Fruit fly (Drosophila melanogaster): ENCODE measurements around the gene TORIP.

Gene TORIP

dm6 chr3L:19794203-19794802 lies 10.6 kb downstream of the TORIP start (continued):
- peak; percentile 92 for TF ChIP-seq CoRest (tag; optimal IDR thresholded peaks at IDR 0.05)
- TF ChIP-seq scrt (GFP tag; optimal IDR thresholded peaks at IDR 0.05): peak; percentile 76
- TF ChIP-seq CG14441 (GFP tag; IDR thresholded peaks at IDR 0.05): peak; percentile 57
- TF ChIP-seq Rfx (GFP tag; IDR thresholded peaks at IDR 0.05): peak; percentile 89
- peak; percentile 87 for TF ChIP-seq NfI (GFP tag; optimal IDR thresholded peaks at IDR 0.05)
- peak; percentile 91 for TF ChIP-seq caup (GFP tag; optimal IDR thresholded peaks at IDR 0.05; ENCODE audit: severe bottlenecking)
- TF ChIP-seq peb (GFP tag; IDR thresholded peaks at IDR 0.05): peak; percentile 12; the same call in 1 of the 2 replicates
- TF ChIP-seq CG13123 (GFP tag; optimal IDR thresholded peaks at IDR 0.05): peak; percentile 30
- peak; percentile 91 for TF ChIP-seq CG18599 (GFP tag; optimal IDR thresholded peaks at IDR 0.05)
- TF ChIP-seq bcd (GFP tag; optimal IDR thresholded peaks at IDR 0.05): peak; percentile 85
- TF ChIP-seq otp (GFP tag; IDR thresholded peaks at IDR 0.05): peak; percentile 56; the same call in 1 of the 3 replicates
- TF ChIP-seq Dip2 (GFP tag; IDR thresholded peaks at IDR 0.05): no peak
- peak; percentile 74 for TF ChIP-seq HLH54F (GFP tag; optimal IDR thresholded peaks at IDR 0.05)
- TF ChIP-seq CG10959 (GFP tag; IDR thresholded peaks at IDR 0.05): no peak
- TF ChIP-seq pfk (GFP tag; optimal IDR thresholded peaks at IDR 0.05): peak; percentile 16
- TF ChIP-seq sisA (GFP tag; IDR thresholded peaks at IDR 0.05): peak; percentile 68
- no peak for TF ChIP-seq mld (GFP tag; IDR thresholded peaks at IDR 0.05; ENCODE audit: partially characterized antibody)
- TF ChIP-seq gfzf (GFP tag; optimal IDR thresholded peaks at IDR 0.05): no peak
- TF ChIP-seq ERR (GFP tag; optimal IDR thresholded peaks at IDR 0.05): peak; percentile 45
- TF ChIP-seq CG10209 (GFP tag; optimal IDR thresholded peaks at IDR 0.05): peak; percentile 88
- peak; percentile 54 for TF ChIP-seq CG12744 (GFP tag; optimal IDR thresholded peaks at IDR 0.05)
- TF ChIP-seq Fer2 (tag; optimal IDR thresholded peaks at IDR 0.05): peak; percentile 49
- TF ChIP-seq btn (GFP tag; optimal IDR thresholded peaks at IDR 0.05): peak; percentile 75
- peak; percentile 70 for TF ChIP-seq Hey (tag; optimal IDR thresholded peaks at IDR 0.05)
- TF ChIP-seq grau (tag; optimal IDR thresholded peaks at IDR 0.05): peak; percentile 91
- TF ChIP-seq CG8765 (GFP tag; IDR thresholded peaks at IDR 0.05): no peak
- peak; percentile 70 for TF ChIP-seq unpg (GFP tag; optimal IDR thresholded peaks at IDR 0.05)
- TF ChIP-seq bbx (GFP tag; IDR thresholded peaks at IDR 0.05; ENCODE audit: partially characterized antibody): peak; percentile 62; the same call in 1 of the 2 replicates
- peak; percentile 82 for TF ChIP-seq Xbp1 (GFP tag; optimal IDR thresholded peaks at IDR 0.05)
- TF ChIP-seq toy (GFP tag; IDR thresholded peaks at IDR 0.05): 0 out of 2 replicates have a peak, but pooled peaks have one; percentile 54
- TF ChIP-seq fd102C (GFP tag; optimal IDR thresholded peaks at IDR 0.05): no peak
- peak; percentile 81 for TF ChIP-seq CG10979 (tag; optimal IDR thresholded peaks at IDR 0.05)
- TF ChIP-seq Dref (GFP tag; IDR thresholded peaks at IDR 0.05): no peak; the same call in 1 of the 2 replicates
- TF ChIP-seq tup (GFP tag; optimal IDR thresholded peaks at IDR 0.05): peak; percentile 54
- peak; percentile 94 for TF ChIP-seq Sox100B (GFP tag; optimal IDR thresholded peaks at IDR 0.05)
- peak; percentile 99 for TF ChIP-seq Nf-YC (tag; optimal IDR thresholded peaks at IDR 0.05)
- peak; percentile 66 for TF ChIP-seq CG6654 (GFP tag; optimal IDR thresholded peaks at IDR 0.05)
- TF ChIP-seq CG2120 (GFP tag; optimal IDR thresholded peaks at IDR 0.05): peak; percentile 90
- TF ChIP-seq grn (GFP tag; optimal IDR thresholded peaks at IDR 0.05): peak; percentile 57
- peak; percentile 63; the same call in 1 of the 2 replicates for TF ChIP-seq CG16779 (GFP tag; IDR thresholded peaks at IDR 0.05)
- TF ChIP-seq exex (tag; optimal IDR thresholded peaks at IDR 0.05): peak; percentile 68
- peak; percentile 13 for TF ChIP-seq psq (GFP tag; optimal IDR thresholded peaks at IDR 0.05)
- TF ChIP-seq Myb (GFP tag; optimal IDR thresholded peaks at IDR 0.05): peak; percentile 41
- TF ChIP-seq CG5953 (GFP tag; IDR thresholded peaks at IDR 0.05): 0 out of 2 replicates have a peak, but pooled peaks have one; percentile 26
- no peak for TF ChIP-seq CG3726 (GFP tag; IDR thresholded peaks at IDR 0.05)
- TF ChIP-seq dm (GFP tag; optimal IDR thresholded peaks at IDR 0.05): peak; percentile 57
- peak; percentile 78 for TF ChIP-seq nom (GFP tag; optimal IDR thresholded peaks at IDR 0.05)
- TF ChIP-seq CG15011 (GFP tag; optimal IDR thresholded peaks at IDR 0.05): peak; percentile 88
- TF ChIP-seq CG15479 (GFP tag; optimal IDR thresholded peaks at IDR 0.05): no peak
